Worm (Caenorhabditis elegans) whole organism, young adult: ENCODE results near the gene T21D12.7.

Experiments
- F22D6.2 ChIP-seq: sonication (generic microtip); optimal IDR thresholded peaks from 2 replicates; lab custom pipeline; 2016; ENCODE audit warnings: mild to moderate bottlenecking, missing genetic modification characterization, missing compliant biosample characterization
- F33H1.4 ChIP-seq: fragments of 200-800 bp; sonication (Bioruptor generic); IDR thresholded peaks from 2 replicates; pipeline ENCODE4 v1.3.6; 2022; ENCODE audit warnings: missing genetic modification reagents, missing genetic modification characterization, missing compliant biosample characterization
- F37B4.10 ChIP-seq: fragments of 200-800 bp; sonication (Bioruptor generic); IDR thresholded peaks from 2 replicates; pipeline ENCODE4 v1.3.6; 2022; ENCODE audit warnings: missing genetic modification characterization, missing compliant biosample characterization
- F49E8.2 ChIP-seq: sonication (generic microtip); optimal IDR thresholded peaks from 3 replicates; lab custom pipeline; 2017; ENCODE audit warnings: missing genetic modification characterization, mild to moderate bottlenecking, missing compliant biosample characterization, antibody characterized with exemption, moderate library complexity; ENCODE audit not compliant: insufficient read depth
- K12H6.12 ChIP-seq: fragments of 200-800 bp; sonication (Bioruptor generic); optimal IDR thresholded peaks from 2 replicates; lab custom pipeline; 2018; ENCODE audit warnings: mild to moderate bottlenecking, missing genetic modification characterization, missing compliant biosample characterization
- Y53G8AR.9 ChIP-seq: fragments of 200-800 bp; sonication (Bioruptor generic); conservative IDR thresholded peaks from 2 replicates; pipeline ENCODE4 v1.3.6; 2022; ENCODE audit warnings: missing genetic modification reagents, missing genetic modification characterization, missing compliant biosample characterization
- Y95B8A.8 ChIP-seq: fragments of 200-800 bp; sonication (Bioruptor generic); IDR thresholded peaks from 2 replicates; pipeline ENCODE4 v1.3.6; 2022; ENCODE audit warnings: missing genetic modification reagents, missing genetic modification characterization, missing compliant biosample characterization
- ZK185.1 ChIP-seq: sonication (generic microtip); optimal IDR thresholded peaks from 2 replicates; lab custom pipeline; 2016; ENCODE audit warnings: mild to moderate bottlenecking, missing genetic modification characterization, missing compliant biosample characterization; ENCODE audit not compliant: poor library complexity, severe bottlenecking
- athp-1 ChIP-seq: sonication (generic microtip); optimal IDR thresholded peaks from 2 replicates; lab custom pipeline; 2017; ENCODE audit warnings: mild to moderate bottlenecking, missing genetic modification characterization, missing compliant biosample characterization
- cebp-1 ChIP-seq, 2 experiments: fragments of 200-800 bp in 1 of 2; sonication (Bioruptor generic) in 1 of 2; sonication (generic microtip) in 1 of 2; IDR thresholded peaks in 1 of 2; optimal IDR thresholded peaks in 1 of 2; 2 replicates each; pipeline versions ENCODE4 v1.3.6 to Lab custom; 2017 to 2022; ENCODE audit warnings: missing compliant biosample characterization in 2 of 2, missing genetic modification characterization in 2 of 2, mild to moderate bottlenecking in 1 of 2, missing genetic modification reagents in 1 of 2, moderate library complexity in 1 of 2
- ceh-27 ChIP-seq: fragments of 200-800 bp; sonication (Bioruptor generic); optimal IDR thresholded peaks from 2 replicates; lab custom pipeline; 2018; ENCODE audit warnings: mild to moderate bottlenecking, missing genetic modification characterization, moderate library complexity, missing compliant biosample characterization
- ceh-40 ChIP-seq: fragments of 200-800 bp; sonication (Bioruptor generic); IDR thresholded peaks from 2 replicates; pipeline ENCODE4 v1.3.6; 2022; ENCODE audit warnings: missing genetic modification characterization, missing compliant biosample characterization
- ceh-58 ChIP-seq: fragments of 200-800 bp; sonication (Bioruptor generic); IDR thresholded peaks from 2 replicates; pipeline ENCODE4 v1.3.6; 2022; ENCODE audit warnings: missing genetic modification characterization, missing compliant biosample characterization
- dox-1 ChIP-seq: fragments of 200-800 bp; sonication (Bioruptor generic); IDR thresholded peaks from 2 replicates; pipeline ENCODE4 v1.3.6; 2022; ENCODE audit warnings: missing genetic modification reagents, missing genetic modification characterization, missing compliant biosample characterization
- egl-44 ChIP-seq: fragments of 200-800 bp; sonication (Bioruptor generic); IDR thresholded peaks from 2 replicates; pipeline ENCODE4 v1.3.6; 2022; ENCODE audit warnings: missing genetic modification reagents, missing genetic modification characterization, missing compliant biosample characterization
- egrh-3 ChIP-seq: fragments of 200-800 bp; sonication (Bioruptor generic); IDR thresholded peaks from 2 replicates; pipeline ENCODE4 v1.3.6; 2022; ENCODE audit warnings: missing genetic modification reagents, missing genetic modification characterization, missing compliant biosample characterization
- ekl-4 ChIP-seq: fragments of 200-800 bp; sonication (Bioruptor generic); IDR thresholded peaks from 2 replicates; pipeline ENCODE4 v1.3.6; 2022; ENCODE audit warnings: missing genetic modification reagents, missing genetic modification characterization, missing compliant biosample characterization
- hmg-1.2 ChIP-seq: fragments of 200-800 bp; sonication (Bioruptor generic); IDR thresholded peaks from 2 replicates; pipeline ENCODE4 v1.3.6; 2022; ENCODE audit warnings: missing genetic modification reagents, missing genetic modification characterization, missing compliant biosample characterization
- hmg-20 ChIP-seq: fragments of 200-800 bp; sonication (Bioruptor generic); IDR thresholded peaks from 2 replicates; pipeline ENCODE4 v1.3.6; 2022; ENCODE audit warnings: missing genetic modification reagents, missing genetic modification characterization, missing compliant biosample characterization
- hsf-1 ChIP-seq: fragments of 200-800 bp; sonication (Bioruptor generic); IDR thresholded peaks from 2 replicates; pipeline ENCODE4 v1.3.6; 2022; ENCODE audit warnings: missing genetic modification reagents, missing genetic modification characterization, missing compliant biosample characterization
- let-607 ChIP-seq, 2 experiments: fragments of 200-800 bp in 1 of 2; sonication (Bioruptor generic) in 1 of 2; sonication (generic microtip) in 1 of 2; optimal IDR thresholded peaks; 2 replicates each; lab custom pipeline; 2016 to 2018; ENCODE audit warnings: mild to moderate bottlenecking in 2 of 2, missing compliant biosample characterization in 2 of 2, missing genetic modification characterization in 2 of 2, moderate library complexity in 2 of 2, missing genotype in 1 of 2
- mcd-1 ChIP-seq: fragments of 200-800 bp; sonication (Bioruptor generic); IDR thresholded peaks from 2 replicates; pipeline ENCODE4 v1.3.6; 2022; ENCODE audit warnings: missing genetic modification reagents, missing genetic modification characterization, missing compliant biosample characterization
- nhr-120 ChIP-seq: fragments of 200-800 bp; sonication (Bioruptor generic); IDR thresholded peaks from 2 replicates; pipeline ENCODE4 v1.3.6; 2022; ENCODE audit warnings: missing genetic modification characterization, missing compliant biosample characterization
- rec-8 ChIP-seq, 2 experiments: sonication (generic microtip); optimal IDR thresholded peaks; 2 replicates each; lab custom pipeline; 2016; ENCODE audit warnings: mild to moderate bottlenecking in 2 of 2, missing genetic modification characterization in 2 of 2, missing genetic modification reagents in 2 of 2, missing genotype in 2 of 2, missing biosample characterization in 1 of 2, missing compliant biosample characterization in 1 of 2, moderate library complexity in 1 of 2
- snpc-1.1 ChIP-seq: sonication (generic microtip); optimal IDR thresholded peaks from 2 replicates; lab custom pipeline; 2017; ENCODE audit warnings: missing genetic modification characterization, mild to moderate bottlenecking, missing compliant biosample characterization, antibody characterized with exemption, moderate library complexity, missing genotype, missing genetic modification reagents; ENCODE audit not compliant: insufficient read depth
- snpc-1.3 ChIP-seq: sonication (generic microtip); optimal IDR thresholded peaks from 2 replicates; lab custom pipeline; 2017; ENCODE audit warnings: missing genetic modification characterization, mild to moderate bottlenecking, missing compliant biosample characterization, antibody characterized with exemption, moderate library complexity, missing genotype, missing genetic modification reagents; ENCODE audit not compliant: insufficient read depth
- somi-1 ChIP-seq: fragments of 200-800 bp; sonication (Bioruptor generic); optimal IDR thresholded peaks from 2 replicates; lab custom pipeline; 2018; ENCODE audit warnings: mild to moderate bottlenecking, missing genetic modification characterization, missing compliant biosample characterization
- unc-130 ChIP-seq: sonication (generic microtip); optimal IDR thresholded peaks from 2 replicates; lab custom pipeline; 2016; ENCODE audit warnings: missing genetic modification reagents, missing genetic modification characterization, missing compliant biosample characterization
- zfh-2 ChIP-seq: fragments of 200-800 bp; sonication (Bioruptor generic); conservative IDR thresholded peaks from 2 replicates; pipeline ENCODE4 v1.3.6; 2022; ENCODE audit warnings: missing genetic modification reagents, missing genetic modification characterization, missing compliant biosample characterization
- ztf-18 ChIP-seq: sonication (generic microtip); optimal IDR thresholded peaks from 2 replicates; lab custom pipeline; 2016; ENCODE audit warnings: missing genotype, mild to moderate bottlenecking, missing genetic modification characterization, missing compliant biosample characterization
- ztf-25 ChIP-seq: fragments of 200-800 bp; sonication (Bioruptor generic); IDR thresholded peaks from 2 replicates; pipeline ENCODE4 v1.3.6; 2022; ENCODE audit warnings: missing genetic modification reagents, missing genetic modification characterization, missing compliant biosample characterization
- ztf-3 ChIP-seq: fragments of 200-800 bp; sonication (Bioruptor generic); optimal IDR thresholded peaks from 2 replicates; lab custom pipeline; 2018; ENCODE audit warnings: mild to moderate bottlenecking, missing genetic modification characterization, missing compliant biosample characterization

T21D12.7 gene

ce11 chrIV:283347-283746 lies 7.9 kb downstream of the T21D12.7 start, which contains the start of gene best-19:
best-19 (plus strand) TSS chrIV:283647.
- TF ChIP-seq ceh-40 (GFP tag; lab: Robert Waterston, UW) (no peak), ceh-58 (GFP tag; lab: Robert Waterston, UW) (no peak), snpc-1.1 (tag; lab: Kevin White, UChicago) (no peak), hsf-1 (GFP tag; lab: Robert Waterston, UW) (no peak), mcd-1 (GFP tag; lab: Robert Waterston, UW) (no peak), ceh-27 (no peak), Y95B8A.8 (GFP tag; lab: Robert Waterston, UW) (no peak), ztf-18 (no peak), F22D6.2 (tag; lab: Kevin White, UChicago) (no peak), cebp-1 (GFP tag; IDR thresholded peaks at IDR 0.05; lab: Robert Waterston, UW) (no peak), cebp-1 (tag; optimal IDR thresholded peaks at IDR 0.05; lab: Kevin White, UChicago) (no peak), ztf-25 (GFP tag; lab: Robert Waterston, UW) (no peak), somi-1 (GFP tag; lab: Kevin White, UChicago) (no peak), ekl-4 (no peak), ztf-3 (GFP tag; lab: Kevin White, UChicago) (no peak), F37B4.10 (GFP tag; lab: Robert Waterston, UW) (no peak), ZK185.1 (tag; lab: Kevin White, UChicago) (no peak), snpc-1.3 (tag; lab: Kevin White, UChicago) (no peak)

ce11 chrIV:282008-282407 lies 9.2 kb downstream of the T21D12.7 start:
- no peak for TF ChIP-seq F49E8.2
- TF ChIP-seq zfh-2 = no peak
- no peak for TF ChIP-seq rec-8 (tag; optimal IDR thresholded peaks at IDR 0.05; lab: Kevin White, UChicago)
- TF ChIP-seq cebp-1 (GFP tag; IDR thresholded peaks at IDR 0.05; lab: Robert Waterston, UW) = no peak; the same call in 1 of the 2 replicates
- peak; percentile 74 for TF ChIP-seq cebp-1 (tag; optimal IDR thresholded peaks at IDR 0.05; lab: Kevin White, UChicago)
- TF ChIP-seq K12H6.12 (tag; lab: Kevin White, UChicago) = no peak
- no peak for TF ChIP-seq hmg-20 (GFP tag; lab: Robert Waterston, UW)
- TF ChIP-seq unc-130 (GFP tag; lab: Kevin White, UChicago) = no peak
- TF ChIP-seq athp-1 (tag; lab: Kevin White, UChicago) = no peak
- TF ChIP-seq egl-44 (GFP tag; lab: Robert Waterston, UW) = no peak
- no peak for TF ChIP-seq let-607 (tag; optimal IDR thresholded peaks at IDR 0.05; lab: Kevin White, UChicago)
- no peak for TF ChIP-seq nhr-120 (GFP tag; lab: Robert Waterston, UW)
- peak; percentile 80 for TF ChIP-seq hmg-1.2 (GFP tag; lab: Robert Waterston, UW)

ce11 chrIV:281247-281646 lies 10.0 kb downstream of the T21D12.7 start:
- TF ChIP-seq F33H1.4 (GFP tag; lab: Robert Waterston, UW) (peak; percentile 46), hmg-1.2 (GFP tag; lab: Robert Waterston, UW) (0 out of 2 replicates have a peak, but pooled peaks have one; percentile 9), egrh-3 (GFP tag; lab: Robert Waterston, UW) (peak; percentile 68; the same call in 1 of the 2 replicates), dox-1 (GFP tag; lab: Robert Waterston, UW) (peak; percentile 16; the same call in 1 of the 2 replicates), Y53G8AR.9 (GFP tag; lab: Robert Waterston, UW) (0 out of 2 replicates have a peak, but pooled peaks have one; percentile 13)
